Worm (Caenorhabditis elegans) whole organism, young adult: ENCODE results near the gene bub-3.
A peak's percentile ranks its signal among the peaks of the same experiment; 100 is the strongest.

ENCODE experiments used
- B0261.1 ChIP-seq: sonication (generic microtip); optimal IDR thresholded peaks from 2 replicates; lab custom pipeline; 2016; ENCODE audit warnings: mild to moderate bottlenecking, missing genetic modification characterization, moderate library complexity, missing compliant biosample characterization
- B0336.3 ChIP-seq: fragments of 200-800 bp; sonication (Bioruptor generic); IDR thresholded peaks from 2 replicates; pipeline ENCODE4 v1.3.6; 2022; ENCODE audit warnings: missing genetic modification characterization, missing compliant biosample characterization
- C06A6.2 ChIP-seq: fragments of 200-800 bp; sonication (Bioruptor generic); conservative IDR thresholded peaks from 2 replicates; pipeline ENCODE4 v1.3.6; 2022; ENCODE audit warnings: missing genetic modification characterization, missing compliant biosample characterization
- C17E4.6 ChIP-seq: fragments of 200-800 bp; sonication (Bioruptor generic); IDR thresholded peaks from 2 replicates; pipeline ENCODE4 v1.3.6; 2022; ENCODE audit warnings: missing genetic modification reagents, missing genetic modification characterization, missing compliant biosample characterization
- F49E8.2 ChIP-seq: sonication (generic microtip); optimal IDR thresholded peaks from 3 replicates; lab custom pipeline; 2017; ENCODE audit warnings: missing genetic modification characterization, mild to moderate bottlenecking, missing compliant biosample characterization, antibody characterized with exemption, moderate library complexity; ENCODE audit not compliant: insufficient read depth
- K12H6.12 ChIP-seq: fragments of 200-800 bp; sonication (Bioruptor generic); optimal IDR thresholded peaks from 2 replicates; lab custom pipeline; 2018; ENCODE audit warnings: mild to moderate bottlenecking, missing genetic modification characterization, missing compliant biosample characterization
- Y56A3A.18 ChIP-seq: fragments of 200-800 bp; sonication (Bioruptor generic); IDR thresholded peaks from 2 replicates; pipeline ENCODE4 v1.3.6; 2022; ENCODE audit warnings: missing genetic modification reagents, missing genetic modification characterization, missing compliant biosample characterization
- Y95B8A.8 ChIP-seq: fragments of 200-800 bp; sonication (Bioruptor generic); IDR thresholded peaks from 2 replicates; pipeline ENCODE4 v1.3.6; 2022; ENCODE audit warnings: missing genetic modification reagents, missing genetic modification characterization, missing compliant biosample characterization
- ZK185.1 ChIP-seq: sonication (generic microtip); optimal IDR thresholded peaks from 2 replicates; lab custom pipeline; 2016; ENCODE audit warnings: mild to moderate bottlenecking, missing genetic modification characterization, missing compliant biosample characterization; ENCODE audit not compliant: poor library complexity, severe bottlenecking
- aptf-2 ChIP-seq: fragments of 200-800 bp; sonication (Bioruptor generic); conservative IDR thresholded peaks from 2 replicates; pipeline ENCODE4 v1.3.6; 2022; ENCODE audit warnings: missing genetic modification reagents, missing genetic modification characterization, missing compliant biosample characterization
- bed-1 ChIP-seq: fragments of 200-800 bp; sonication (Bioruptor generic); IDR thresholded peaks from 2 replicates; pipeline ENCODE4 v1.3.6; 2022; ENCODE audit warnings: missing genetic modification reagents, missing genetic modification characterization, missing compliant biosample characterization
- ceh-27 ChIP-seq: fragments of 200-800 bp; sonication (Bioruptor generic); optimal IDR thresholded peaks from 2 replicates; lab custom pipeline; 2018; ENCODE audit warnings: mild to moderate bottlenecking, missing genetic modification characterization, moderate library complexity, missing compliant biosample characterization
- ceh-58 ChIP-seq: fragments of 200-800 bp; sonication (Bioruptor generic); IDR thresholded peaks from 2 replicates; pipeline ENCODE4 v1.3.6; 2022; ENCODE audit warnings: missing genetic modification characterization, missing compliant biosample characterization
- ceh-79 ChIP-seq: sonication (generic microtip); optimal IDR thresholded peaks from 2 replicates; lab custom pipeline; 2017; ENCODE audit warnings: mild to moderate bottlenecking, missing genetic modification characterization, missing compliant biosample characterization
- die-1 ChIP-seq: sonication (generic microtip); optimal IDR thresholded peaks from 2 replicates; lab custom pipeline; 2016; ENCODE audit warnings: missing genotype, mild to moderate bottlenecking, missing genetic modification characterization, missing compliant biosample characterization
- dox-1 ChIP-seq: fragments of 200-800 bp; sonication (Bioruptor generic); IDR thresholded peaks from 2 replicates; pipeline ENCODE4 v1.3.6; 2022; ENCODE audit warnings: missing genetic modification reagents, missing genetic modification characterization, missing compliant biosample characterization
- dpff-1 ChIP-seq: sonication (generic microtip); optimal IDR thresholded peaks from 2 replicates; lab custom pipeline; 2017; ENCODE audit warnings: mild to moderate bottlenecking, missing genetic modification characterization, missing compliant biosample characterization
- dpl-1 ChIP-seq: fragments of 150-350 bp; optimal IDR thresholded peaks from 2 replicates; lab custom pipeline; 2014; ENCODE audit warnings: missing biosample characterization, missing genetic modification reagents, missing genetic modification characterization
- egrh-3 ChIP-seq: fragments of 200-800 bp; sonication (Bioruptor generic); IDR thresholded peaks from 2 replicates; pipeline ENCODE4 v1.3.6; 2022; ENCODE audit warnings: missing genetic modification reagents, missing genetic modification characterization, missing compliant biosample characterization
- ekl-4 ChIP-seq: fragments of 200-800 bp; sonication (Bioruptor generic); IDR thresholded peaks from 2 replicates; pipeline ENCODE4 v1.3.6; 2022; ENCODE audit warnings: missing genetic modification reagents, missing genetic modification characterization, missing compliant biosample characterization
- ets-4 ChIP-seq: fragments of 200-800 bp; sonication (Bioruptor generic); optimal IDR thresholded peaks from 2 replicates; lab custom pipeline; 2018; ENCODE audit warnings: mild to moderate bottlenecking, missing genetic modification characterization, missing compliant biosample characterization
- fkh-3 ChIP-seq: sonication (generic microtip); optimal IDR thresholded peaks from 2 replicates; lab custom pipeline; 2016; ENCODE audit warnings: mild to moderate bottlenecking, missing genetic modification characterization, missing compliant biosample characterization
- gei-17 ChIP-seq: fragments of 200-800 bp; sonication (Bioruptor generic); optimal IDR thresholded peaks from 2 replicates; lab custom pipeline; 2018; ENCODE audit warnings: mild to moderate bottlenecking, missing genetic modification characterization, missing compliant biosample characterization
- hmg-1.2 ChIP-seq: fragments of 200-800 bp; sonication (Bioruptor generic); IDR thresholded peaks from 2 replicates; pipeline ENCODE4 v1.3.6; 2022; ENCODE audit warnings: missing genetic modification reagents, missing genetic modification characterization, missing compliant biosample characterization
- hrde-1 ChIP-seq: sonication (generic microtip); optimal IDR thresholded peaks from 2 replicates; lab custom pipeline; 2016; ENCODE audit warnings: missing genetic modification characterization, mild to moderate bottlenecking, missing compliant biosample characterization, moderate library complexity, missing genotype, missing genetic modification reagents, borderline replicate concordance
- hsf-1 ChIP-seq: fragments of 200-800 bp; sonication (Bioruptor generic); IDR thresholded peaks from 2 replicates; pipeline ENCODE4 v1.3.6; 2022; ENCODE audit warnings: missing genetic modification reagents, missing genetic modification characterization, missing compliant biosample characterization
- let-607 ChIP-seq, 2 experiments: fragments of 200-800 bp in 1 of 2; sonication (Bioruptor generic) in 1 of 2; sonication (generic microtip) in 1 of 2; optimal IDR thresholded peaks; 2 replicates each; lab custom pipeline; 2016 to 2018; ENCODE audit warnings: mild to moderate bottlenecking in 2 of 2, missing compliant biosample characterization in 2 of 2, missing genetic modification characterization in 2 of 2, moderate library complexity in 2 of 2, missing genotype in 1 of 2
- lin-35 ChIP-seq, 3 experiments: fragments of 150-350 bp in 2 of 3; sonication (generic microtip) in 1 of 3; optimal IDR thresholded peaks; 2 replicates each; lab custom pipeline; 2014 to 2018; ENCODE audit warnings: missing biosample characterization in 3 of 3, missing genetic modification characterization in 3 of 3, missing genetic modification reagents in 3 of 3
- lsy-27 ChIP-seq: sonication (generic microtip); optimal IDR thresholded peaks from 2 replicates; lab custom pipeline; 2017; ENCODE audit warnings: missing genetic modification characterization, mild to moderate bottlenecking, missing compliant biosample characterization, antibody characterized with exemption, missing genotype, borderline replicate concordance; ENCODE audit not compliant: insufficient read depth
- madf-10 ChIP-seq: sonication (generic microtip); optimal IDR thresholded peaks from 2 replicates; lab custom pipeline; 2016; ENCODE audit warnings: mild to moderate bottlenecking, missing genetic modification characterization, missing compliant biosample characterization
- madf-3 ChIP-seq: fragments of 200-800 bp; sonication (Bioruptor generic); IDR thresholded peaks from 2 replicates; pipeline ENCODE4 v1.3.6; 2022; ENCODE audit warnings: missing genetic modification reagents, missing genetic modification characterization, missing compliant biosample characterization
- madf-8 ChIP-seq: fragments of 200-800 bp; sonication (Bioruptor generic); conservative IDR thresholded peaks from 2 replicates; pipeline ENCODE4 v1.3.6; 2022; ENCODE audit warnings: missing genetic modification reagents, missing genetic modification characterization, missing compliant biosample characterization
- mcd-1 ChIP-seq: fragments of 200-800 bp; sonication (Bioruptor generic); IDR thresholded peaks from 2 replicates; pipeline ENCODE4 v1.3.6; 2022; ENCODE audit warnings: missing genetic modification reagents, missing genetic modification characterization, missing compliant biosample characterization
- mxl-1 ChIP-seq: sonication (generic microtip); optimal IDR thresholded peaks from 2 replicates; lab custom pipeline; 2016; ENCODE audit warnings: missing genetic modification characterization, missing compliant biosample characterization
- nfyb-1 ChIP-seq: fragments of 200-800 bp; sonication (Bioruptor generic); IDR thresholded peaks from 2 replicates; pipeline ENCODE4 v1.3.6; 2022; ENCODE audit warnings: missing genetic modification reagents, missing genetic modification characterization, missing compliant biosample characterization
- nhr-120 ChIP-seq: fragments of 200-800 bp; sonication (Bioruptor generic); IDR thresholded peaks from 2 replicates; pipeline ENCODE4 v1.3.6; 2022; ENCODE audit warnings: missing genetic modification characterization, missing compliant biosample characterization
- sea-2 ChIP-seq: fragments of 200-800 bp; sonication (Bioruptor generic); IDR thresholded peaks from 2 replicates; pipeline ENCODE4 v1.3.6; 2022; ENCODE audit warnings: missing genetic modification characterization, missing compliant biosample characterization
- snpc-4 ChIP-seq, 5 experiments: fragments of 150-350 bp in 1 of 5; sonication (generic microtip) in 4 of 5; optimal IDR thresholded peaks; 2 replicates each; lab custom pipeline; 2014 to 2018; ENCODE audit warnings: missing genetic modification characterization in 5 of 5, missing biosample characterization in 3 of 5, antibody characterized with exemption in 2 of 5, mild to moderate bottlenecking in 2 of 5, missing compliant biosample characterization in 2 of 5, missing genotype in 2 of 5, moderate library complexity in 2 of 5, missing genetic modification reagents in 1 of 5
- tbx-9 ChIP-seq: sonication (generic microtip); optimal IDR thresholded peaks from 2 replicates; lab custom pipeline; 2016; ENCODE audit warnings: borderline replicate concordance, missing genetic modification characterization, inconsistent platforms, missing compliant biosample characterization
- unc-130 ChIP-seq: sonication (generic microtip); optimal IDR thresholded peaks from 2 replicates; lab custom pipeline; 2016; ENCODE audit warnings: missing genetic modification reagents, missing genetic modification characterization, missing compliant biosample characterization
- unc-62 ChIP-seq: fragments of 150-350 bp; optimal IDR thresholded peaks from 2 replicates; lab custom pipeline; 2014; ENCODE audit warnings: missing biosample characterization, missing genetic modification reagents, missing genetic modification characterization
- xnd-1 ChIP-seq: sonication (generic microtip); optimal IDR thresholded peaks from 2 replicates; lab custom pipeline; 2016; ENCODE audit warnings: missing genotype, missing genetic modification reagents, missing genetic modification characterization, missing compliant biosample characterization
- zfh-2 ChIP-seq: fragments of 200-800 bp; sonication (Bioruptor generic); conservative IDR thresholded peaks from 2 replicates; pipeline ENCODE4 v1.3.6; 2022; ENCODE audit warnings: missing genetic modification reagents, missing genetic modification characterization, missing compliant biosample characterization
- zim-3 ChIP-seq: sonication (generic microtip); optimal IDR thresholded peaks from 2 replicates; lab custom pipeline; 2017; ENCODE audit warnings: mild to moderate bottlenecking, missing genetic modification characterization, moderate library complexity, missing compliant biosample characterization
- ztf-28 ChIP-seq: fragments of 200-800 bp; sonication (Bioruptor generic); IDR thresholded peaks from 2 replicates; pipeline ENCODE4 v1.3.6; 2022; ENCODE audit warnings: missing genetic modification reagents, missing genetic modification characterization, missing compliant biosample characterization

Gene bub-3

DNA sequence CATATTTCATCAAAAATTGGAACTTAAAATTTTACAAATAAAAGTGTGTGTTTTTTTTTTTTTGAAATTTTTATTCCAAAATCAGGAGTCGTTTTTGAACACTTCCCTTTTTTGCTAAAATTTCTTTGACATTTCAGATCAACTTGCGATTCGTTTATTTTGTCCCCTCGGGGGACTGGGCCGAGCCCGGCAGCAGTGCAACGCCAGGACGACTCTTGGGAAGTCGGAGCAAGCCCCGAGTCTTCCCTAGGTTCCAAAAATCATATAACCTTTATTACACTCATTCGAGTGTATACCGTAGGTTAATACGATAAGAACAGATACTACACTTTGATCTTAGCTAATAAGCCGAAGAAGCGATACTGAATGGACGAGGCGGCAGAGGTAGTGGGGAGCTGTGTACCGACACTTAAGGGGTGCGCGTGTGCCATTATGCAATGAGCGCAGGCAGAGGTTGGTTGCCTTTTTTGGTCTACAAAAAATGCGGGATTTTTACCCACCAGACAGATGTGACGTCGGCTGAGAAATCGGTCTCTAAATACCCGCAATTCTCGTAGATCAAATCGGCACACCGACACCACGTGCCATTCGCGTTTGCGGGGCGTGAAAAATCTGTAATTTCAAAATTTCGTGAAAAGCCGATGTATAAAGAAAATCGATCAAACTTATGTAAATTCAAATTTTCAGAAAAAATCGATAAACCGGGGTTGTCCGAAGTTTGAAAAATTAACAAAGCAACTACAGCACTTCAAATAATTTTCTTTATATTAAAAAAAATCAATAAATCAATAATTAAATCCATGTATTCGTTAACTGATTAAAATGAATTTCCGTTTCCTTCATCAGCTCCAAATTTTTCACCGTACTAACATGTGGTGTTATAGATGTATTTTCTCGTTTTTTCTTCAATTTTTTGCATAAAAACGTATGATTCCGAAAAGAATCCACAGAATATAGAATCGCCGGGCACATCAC, 8.2 kb upstream of the bub-3 start (continued):
- TF ChIP-seq mcd-1 (peak; percentile 39), ceh-27 (GFP tag; lab: Kevin White, UChicago) (no peak), sea-2 (GFP tag; lab: Robert Waterston, UW) (no peak), C06A6.2 (no peak), ceh-58 (no peak), gei-17 (GFP tag; lab: Kevin White, UChicago) (no peak), B0261.1 (no peak), madf-10 (tag; lab: Kevin White, UChicago) (no peak), ceh-79 (tag; lab: Kevin White, UChicago) (no peak), mxl-1 (no peak), die-1 (no peak), madf-8 (GFP tag; lab: Robert Waterston, UW) (peak; percentile 58), nfyb-1 (GFP tag; lab: Robert Waterston, UW) (no peak), ekl-4 (GFP tag; lab: Robert Waterston, UW) (0 out of 2 replicates have a peak, but pooled peaks have one; percentile 56), madf-3 (GFP tag; lab: Robert Waterston, UW) (0 out of 2 replicates have a peak, but pooled peaks have one; percentile 22), nhr-120 (GFP tag; lab: Robert Waterston, UW) (no peak), F49E8.2 (tag; lab: Kevin White, UChicago) (no peak), fkh-3 (tag; lab: Kevin White, UChicago) (no peak), unc-130 (no peak), egrh-3 (GFP tag; lab: Robert Waterston, UW) (no peak), hrde-1 (tag; lab: Kevin White, UChicago) (no peak), dpl-1 (no peak), dpff-1 (tag; lab: Kevin White, UChicago) (no peak), snpc-4 (GFP tag; optimal IDR thresholded peaks at IDR 0.05; lab: Kevin White, UChicago) (peak; percentile 63), snpc-4 (tag; optimal IDR thresholded peaks at IDR 0.05; lab: Kevin White, UChicago) (peak in 3 of 4 experiments; percentile 76 to 95 (median 89)), bed-1 (no peak), xnd-1 (tag; lab: Kevin White, UChicago) (peak; percentile 13), let-607 (tag; optimal IDR thresholded peaks at IDR 0.05; lab: Kevin White, UChicago) (no peak), Y95B8A.8 (GFP tag; lab: Robert Waterston, UW) (no peak), Y56A3A.18 (GFP tag; lab: Robert Waterston, UW) (no peak), tbx-9 (tag; lab: Kevin White, UChicago) (no peak), lin-35 (GFP tag; optimal IDR thresholded peaks at IDR 0.05; lab: Kevin White, UChicago) (no peak), hmg-1.2 (peak; percentile 80), K12H6.12 (tag; lab: Kevin White, UChicago) (no peak), unc-62 (no peak), ztf-28 (no peak), C17E4.6 (GFP tag; lab: Robert Waterston, UW) (no peak), B0336.3 (GFP tag; lab: Robert Waterston, UW) (peak; percentile 40; the same call in 1 of the 2 replicates)

DNA sequence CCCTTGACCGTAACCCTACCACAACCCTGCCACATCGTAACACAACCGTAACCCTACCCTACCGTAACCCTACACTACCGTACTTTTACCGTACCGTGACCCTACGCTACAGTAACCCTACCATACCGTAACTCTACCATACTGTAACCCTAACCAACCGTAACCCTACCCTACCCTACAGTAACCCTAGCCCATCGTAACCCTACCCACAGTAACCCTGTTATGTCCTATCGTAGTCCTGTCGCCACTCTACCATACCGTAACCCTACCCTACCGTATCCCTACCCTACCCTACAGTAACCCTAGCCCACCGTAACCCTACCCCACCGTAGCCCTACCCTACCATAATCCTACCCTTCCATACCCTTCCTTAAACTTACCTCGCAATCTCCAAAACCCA, 5.2 kb upstream of the bub-3 start:
- no peak for TF ChIP-seq hsf-1 (GFP tag; lab: Robert Waterston, UW)
- TF ChIP-seq dox-1 (GFP tag; lab: Robert Waterston, UW): no peak
- TF ChIP-seq nhr-120 (GFP tag; lab: Robert Waterston, UW): no peak
- no peak for TF ChIP-seq nfyb-1 (GFP tag; lab: Robert Waterston, UW)
- no peak for TF ChIP-seq lsy-27
- TF ChIP-seq zim-3: no peak
- no peak for TF ChIP-seq ZK185.1 (tag; lab: Kevin White, UChicago)
- TF ChIP-seq aptf-2 (GFP tag; lab: Robert Waterston, UW): no peak
- TF ChIP-seq ets-4 (GFP tag; lab: Kevin White, UChicago): no peak
- no peak for TF ChIP-seq zfh-2
- no peak for TF ChIP-seq ceh-79 (tag; lab: Kevin White, UChicago)
- TF ChIP-seq, all 124 proteins: peak for 0
